Fruit fly (Drosophila melanogaster) whole organism, embryonic: ENCODE measurements around the gene CG33090.

Experiments
- ATbp ChIP-seq: fragments of 200-800 bp; sonication (Bioruptor generic); optimal IDR thresholded peaks from 2 replicates; lab custom pipeline; 2017; ENCODE audit warnings: missing biosample characterization, mild to moderate bottlenecking, missing genetic modification characterization, missing genetic modification reagents
- CG10959 ChIP-seq: fragments of 200-800 bp; sonication (Bioruptor generic); IDR thresholded peaks from 2 replicates; pipeline ENCODE4 v1.3.6; 2022; ENCODE audit warnings: missing biosample characterization, missing genetic modification characterization
- CG12391 ChIP-seq: fragments of 200-800 bp; sonication (Bioruptor generic); optimal IDR thresholded peaks from 3 replicates; lab custom pipeline; 2018; ENCODE audit warnings: missing biosample characterization, mild to moderate bottlenecking, missing genetic modification characterization, moderate library complexity
- CG13123 ChIP-seq: fragments of 200-800 bp; sonication (Bioruptor generic); optimal IDR thresholded peaks from 2 replicates; lab custom pipeline; 2016; ENCODE audit warnings: missing biosample characterization, missing genetic modification characterization
- CG13287 ChIP-seq: fragments of 200-800 bp; sonication (Bioruptor generic); IDR thresholded peaks from 2 replicates; pipeline ENCODE4 v1.3.6; 2022; ENCODE audit warnings: missing biosample characterization, missing genetic modification characterization; ENCODE audit not compliant: partially characterized antibody
- CG13775 ChIP-seq: fragments of 200-800 bp; sonication (Bioruptor generic); optimal IDR thresholded peaks from 3 replicates; lab custom pipeline; 2017; ENCODE audit warnings: missing biosample characterization, mild to moderate bottlenecking, missing genetic modification characterization
- CG1529 ChIP-seq: fragments of 200-800 bp; sonication (Bioruptor generic); optimal IDR thresholded peaks from 3 replicates; lab custom pipeline; 2018; ENCODE audit warnings: missing biosample characterization, missing genetic modification characterization
- CG15696 ChIP-seq: fragments of 200-800 bp; sonication (Bioruptor generic); optimal IDR thresholded peaks from 2 replicates; lab custom pipeline; 2019; ENCODE audit warnings: missing biosample characterization, mild to moderate bottlenecking, missing genetic modification characterization, moderate library complexity
- CG2199 ChIP-seq: fragments of 200-800 bp; sonication (Bioruptor generic); IDR thresholded peaks from 3 replicates; pipeline ENCODE4 v1.3.6; 2022; ENCODE audit warnings: missing biosample characterization, missing genetic modification characterization
- CG3281 ChIP-seq: fragments of 200-800 bp; sonication (Bioruptor generic); optimal IDR thresholded peaks from 3 replicates; lab custom pipeline; 2017; ENCODE audit warnings: missing biosample characterization, mild to moderate bottlenecking, missing genetic modification characterization
- CG3995 ChIP-seq: fragments of 200-800 bp; sonication (Bioruptor generic); optimal IDR thresholded peaks from 3 replicates; lab custom pipeline; 2016; ENCODE audit warnings: missing biosample characterization, missing genetic modification characterization
- CG4282 ChIP-seq: fragments of 200-800 bp; sonication (Bioruptor generic); optimal IDR thresholded peaks from 2 replicates; lab custom pipeline; 2016; ENCODE audit warnings: missing biosample characterization, missing genetic modification characterization
- CG4707 ChIP-seq: fragments of 200-800 bp; sonication (Bioruptor generic); optimal IDR thresholded peaks from 2 replicates; lab custom pipeline; 2018; ENCODE audit warnings: missing biosample characterization, mild to moderate bottlenecking, missing genetic modification characterization, moderate library complexity
- CG7987 ChIP-seq: fragments of 200-800 bp; sonication (Bioruptor generic); optimal IDR thresholded peaks from 2 replicates; lab custom pipeline; 2018; ENCODE audit warnings: missing biosample characterization, mild to moderate bottlenecking, missing genetic modification characterization, moderate library complexity
- CG8089 ChIP-seq: fragments of 200-800 bp; sonication (Bioruptor generic); optimal IDR thresholded peaks from 3 replicates; lab custom pipeline; 2016; ENCODE audit warnings: missing biosample characterization, missing genetic modification characterization
- Dfd ChIP-seq, 2 experiments: fragments of >200 bp; optimal IDR thresholded peaks; 2 replicates each; lab custom pipeline; 2017; ENCODE audit warnings: missing biosample characterization in 2 of 2, missing genetic modification characterization in 2 of 2
- Dip2 ChIP-seq: fragments of 200-800 bp; sonication (Bioruptor generic); IDR thresholded peaks from 2 replicates; pipeline ENCODE4 v1.3.6; 2022; ENCODE audit warnings: missing biosample characterization, missing genetic modification characterization
- Dll ChIP-seq: fragments of 200-800 bp; sonication (Bioruptor generic); IDR thresholded peaks from 4 replicates; pipeline ENCODE4 v1.3.6; 2022; ENCODE audit warnings: missing biosample characterization, missing genetic modification characterization; ENCODE audit not compliant: partially characterized antibody
- Eip74EF ChIP-seq, 2 experiments: fragments of 200-800 bp in 1 of 2; fragments of >200 bp in 1 of 2; sonication (Bioruptor generic) in 1 of 2; optimal IDR thresholded peaks; 2 replicates each; lab custom pipeline; 2017 to 2019; ENCODE audit warnings: missing biosample characterization in 2 of 2, missing genetic modification characterization in 2 of 2, mild to moderate bottlenecking in 1 of 2, moderate library complexity in 1 of 2
- Elba2 ChIP-seq: fragments of 200-800 bp; sonication (Bioruptor generic); optimal IDR thresholded peaks from 3 replicates; lab custom pipeline; 2016; ENCODE audit warnings: missing biosample characterization, missing genetic modification characterization
- H2.0 ChIP-seq: fragments of 200-800 bp; sonication (Bioruptor generic); IDR thresholded peaks from 2 replicates; pipeline ENCODE4 v1.3.6; 2022; ENCODE audit warnings: missing biosample characterization, missing genetic modification characterization
- Jarid2 ChIP-seq: fragments of 200-800 bp; sonication (Bioruptor generic); optimal IDR thresholded peaks from 3 replicates; lab custom pipeline; 2017; ENCODE audit warnings: mild to moderate bottlenecking, missing biosample characterization, missing genetic modification reagents, missing genetic modification characterization
- Max ChIP-seq: fragments of 200-800 bp; sonication (Bioruptor generic); optimal IDR thresholded peaks from 2 replicates; lab custom pipeline; 2016; ENCODE audit warnings: missing biosample characterization, mild to moderate bottlenecking, missing genetic modification characterization
- Myb ChIP-seq: fragments of 200-800 bp; sonication (Bioruptor generic); optimal IDR thresholded peaks from 2 replicates; lab custom pipeline; 2016; ENCODE audit warnings: missing biosample characterization, missing genetic modification characterization
- NfI ChIP-seq: fragments of 200-800 bp; sonication (Bioruptor generic); optimal IDR thresholded peaks from 3 replicates; lab custom pipeline; 2018; ENCODE audit warnings: missing biosample characterization, mild to moderate bottlenecking, missing genetic modification characterization, moderate library complexity
- Opbp ChIP-seq: fragments of 200-800 bp; sonication (Bioruptor generic); IDR thresholded peaks from 3 replicates; pipeline ENCODE4 v1.3.6; 2022; ENCODE audit warnings: missing biosample characterization, missing genetic modification characterization; ENCODE audit not compliant: partially characterized antibody
- Rfx ChIP-seq: fragments of 200-800 bp; sonication (Bioruptor generic); IDR thresholded peaks from 2 replicates; pipeline ENCODE4 v1.3.6; 2022; ENCODE audit warnings: missing biosample characterization, missing genetic modification characterization
- Side ChIP-seq: fragments of 200-800 bp; sonication (Bioruptor generic); optimal IDR thresholded peaks from 2 replicates; lab custom pipeline; 2016; ENCODE audit warnings: missing biosample characterization, missing genetic modification characterization
- Spps ChIP-seq: fragments of 200-800 bp; sonication (Bioruptor generic); optimal IDR thresholded peaks from 2 replicates; lab custom pipeline; 2018; ENCODE audit warnings: missing biosample characterization, mild to moderate bottlenecking, missing genetic modification characterization
- ab ChIP-seq: fragments of 200-800 bp; sonication (Bioruptor generic); optimal IDR thresholded peaks from 2 replicates; lab custom pipeline; 2016; ENCODE audit warnings: missing biosample characterization, missing genetic modification characterization
- abd-A ChIP-seq: fragments of 200-800 bp; sonication (Bioruptor generic); optimal IDR thresholded peaks from 3 replicates; lab custom pipeline; 2019; ENCODE audit warnings: missing biosample characterization, mild to moderate bottlenecking, missing genetic modification characterization, moderate library complexity
- ash1 ChIP-seq: fragments of 200-800 bp; sonication (Bioruptor generic); optimal IDR thresholded peaks from 2 replicates; lab custom pipeline; 2018; ENCODE audit warnings: missing biosample characterization, mild to moderate bottlenecking, missing genetic modification characterization
- crp ChIP-seq, 2 experiments: fragments of 200-800 bp; sonication (Bioruptor generic); optimal IDR thresholded peaks; 2 replicates in 1 of 2; 3 replicates in 1 of 2; lab custom pipeline; 2017; ENCODE audit warnings: missing biosample characterization in 2 of 2, missing genetic modification characterization in 2 of 2, mild to moderate bottlenecking in 1 of 2, moderate library complexity in 1 of 2
- fd102C ChIP-seq: fragments of 200-800 bp; sonication (Bioruptor generic); optimal IDR thresholded peaks from 2 replicates; lab custom pipeline; 2018; ENCODE audit warnings: missing biosample characterization, mild to moderate bottlenecking, missing genetic modification characterization, moderate library complexity
- fu2 ChIP-seq: fragments of 200-800 bp; sonication (Bioruptor generic); optimal IDR thresholded peaks from 2 replicates; lab custom pipeline; 2016; ENCODE audit warnings: missing biosample characterization, missing genetic modification characterization
- hbn ChIP-seq: fragments of 200-800 bp; sonication (Bioruptor generic); IDR thresholded peaks from 2 replicates; pipeline ENCODE4 v1.3.6; 2022; ENCODE audit warnings: missing biosample characterization, missing genetic modification characterization; ENCODE audit not compliant: partially characterized antibody
- prd ChIP-seq, 3 experiments: fragments of >200 bp in 2 of 3; fragments of 200-800 bp in 1 of 3; sonication (Bioruptor generic) in 1 of 3; optimal IDR thresholded peaks in 2 of 3; IDR thresholded peaks in 1 of 3; 2 replicates in 2 of 3; 3 replicates in 1 of 3; pipeline versions ENCODE4 v1.3.6 to Lab custom; 2017 to 2022; ENCODE audit warnings: missing biosample characterization in 1 of 3, missing genetic modification characterization in 1 of 3
- rib ChIP-seq: fragments of 200-800 bp; sonication (Bioruptor generic); IDR thresholded peaks from 2 replicates; pipeline ENCODE4 v1.3.6; 2022; ENCODE audit warnings: missing biosample characterization, missing genetic modification characterization
- sens ChIP-seq: fragments of 200-800 bp; sonication (Bioruptor generic); peaks from one replicate; lab custom pipeline; 2016; ENCODE audit warnings: missing biosample characterization, missing genetic modification characterization
- sug ChIP-seq: fragments of 200-800 bp; optimal IDR thresholded peaks from 2 replicates; lab custom pipeline; 2019; ENCODE audit warnings: missing biosample characterization, mild to moderate bottlenecking, missing genetic modification characterization, moderate library complexity
- vvl ChIP-seq: fragments of 200-800 bp; sonication (Bioruptor generic); IDR thresholded peaks from 2 replicates; pipeline ENCODE4 v1.3.6; 2022; ENCODE audit warnings: missing biosample characterization, missing genetic modification characterization

The CG33090 gene

dm6 chr2L:14348602-14349001, 14.6 kb downstream of the CG33090 start, which contains the start of gene mTTF (continued):
- no peak for TF ChIP-seq ash1
- TF ChIP-seq Dll (GFP tag; lab: Robert Waterston, UW): peak; percentile 60; the same call in 3 of the 4 replicates
- TF ChIP-seq Opbp (GFP tag; lab: Robert Waterston, UW): peak; percentile 46; the same call in 2 of the 3 replicates
- no peak for TF ChIP-seq CG13775 (GFP tag; lab: Kevin White, UChicago)
- TF ChIP-seq ab (GFP tag; lab: Kevin White, UChicago): no peak
- TF ChIP-seq vvl (GFP tag; lab: Robert Waterston, UW): peak; percentile 46
- TF ChIP-seq hbn: peak; percentile 56; the same call in 1 of the 2 replicates

dm6 chr2L:14350587-14350986, 16.6 kb downstream of the CG33090 start:
- peak; percentile 47 for TF ChIP-seq sens (GFP tag; lab: Kevin White, UChicago)
- TF ChIP-seq Eip74EF (GFP tag; optimal IDR thresholded peaks at IDR 0.05; lab: Kevin White, UChicago): peak in 1 of 2 experiments; percentile 63
- no peak for TF ChIP-seq H2.0 (GFP tag; lab: Robert Waterston, UW)

- peak; percentile 53 for TF ChIP-seq Myb (GFP tag; lab: Kevin White, UChicago)
- TF ChIP-seq Dip2 (GFP tag; lab: Robert Waterston, UW): no peak
- TF ChIP-seq CG2199 (GFP tag; lab: Robert Waterston, UW): no peak
- no peak for TF ChIP-seq NfI (GFP tag; lab: Kevin White, UChicago)
- TF ChIP-seq CG13287 (GFP tag; lab: Robert Waterston, UW): 0 out of 2 replicates have a peak, but pooled peaks have one; percentile 12
- no peak for TF ChIP-seq crp (GFP tag; optimal IDR thresholded peaks at IDR 0.05; lab: Kevin White, UChicago)
- TF ChIP-seq CG3995 (GFP tag; lab: Kevin White, UChicago): peak; percentile 89
- TF ChIP-seq Spps (tag; lab: Kevin White, UChicago): no peak
- TF ChIP-seq Max (GFP tag; lab: Kevin White, UChicago): no peak
Measured at dm6 chr2L:14351441-14352127, 17.6 kb downstream of the CG33090 start, which contains the start of gene CG43052. TSS of gene CG43052 (plus strand) at chr2L:14352077.

- no peak for TF ChIP-seq prd (optimal IDR thresholded peaks at IDR 0.05; lab: Kevin White, UChicago)
- TF ChIP-seq prd (GFP tag; IDR thresholded peaks at IDR 0.05; lab: Robert Waterston, UW): peak; percentile 82
- TF ChIP-seq CG7987 (GFP tag; lab: Kevin White, UChicago): peak; percentile 80
- TF ChIP-seq Dfd (GFP tag; optimal IDR thresholded peaks at IDR 0.05; lab: Kevin White, UChicago): no peak
- TF ChIP-seq CG8089 (GFP tag; lab: Kevin White, UChicago): peak; percentile 57
- peak; percentile 84 for TF ChIP-seq CG3281 (GFP tag; lab: Kevin White, UChicago)
- TF ChIP-seq rib (GFP tag; lab: Robert Waterston, UW): peak; percentile 83
- TF ChIP-seq fd102C (GFP tag; lab: Kevin White, UChicago): no peak
- TF ChIP-seq fu2 (GFP tag; lab: Kevin White, UChicago): peak; percentile 21
- TF ChIP-seq CG4282 (GFP tag; lab: Kevin White, UChicago): peak; percentile 58
- TF ChIP-seq Side: peak; percentile 57
- TF ChIP-seq CG10959: peak; percentile 65
- peak; percentile 95 for TF ChIP-seq Max (GFP tag; lab: Kevin White, UChicago)
- TF ChIP-seq CG13123: no peak
- peak; percentile 90 for TF ChIP-seq Rfx
- peak; percentile 75 for TF ChIP-seq CG1529 (GFP tag; lab: Kevin White, UChicago)
- TF ChIP-seq CG4707 (GFP tag; lab: Kevin White, UChicago): peak; percentile 75
- TF ChIP-seq CG15696 (tag; lab: Kevin White, UChicago): peak; percentile 49
- peak; percentile 88 for TF ChIP-seq CG12391 (tag; lab: Kevin White, UChicago)
- no peak for TF ChIP-seq Elba2 (GFP tag; lab: Kevin White, UChicago)
- peak; percentile 19 for TF ChIP-seq Jarid2
- peak; percentile 84 for TF ChIP-seq ATbp (GFP tag; lab: Kevin White, UChicago)
- TF ChIP-seq sug: peak; percentile 86
- peak; percentile 22 for TF ChIP-seq abd-A
Measured at dm6 chr2L:14355033-14355851, 21.3 kb downstream of the CG33090 start, which contains the start of gene Rab14. TSS of gene Rab14 (plus strand) at chr2L:14355145.
